Worm (Caenorhabditis elegans) whole organism, midembryonic: Measurements from ENCODE around the gene wht-3.

Source experiments
- T22C8.4 ChIP-seq: fragments of 200-800 bp; sonication (Bioruptor generic); IDR thresholded peaks from 2 replicates; pipeline ENCODE4 v1.3.6; 2022; ENCODE audit warnings: missing genetic modification characterization, missing compliant biosample characterization
- cog-1 ChIP-seq: sonication (generic microtip); optimal IDR thresholded peaks from 2 replicates; lab custom pipeline; 2016; ENCODE audit warnings: missing genetic modification characterization, missing compliant biosample characterization
- flt-1 ChIP-seq: fragments of 200-800 bp; sonication (Bioruptor generic); IDR thresholded peaks from 2 replicates; pipeline ENCODE4 v1.3.6; 2022; ENCODE audit warnings: missing genetic modification characterization, missing compliant biosample characterization
- ref-1 ChIP-seq: fragments of 200-800 bp; sonication (Bioruptor generic); conservative IDR thresholded peaks from 2 replicates; pipeline ENCODE4 v1.3.6; 2022; ENCODE audit warnings: missing genetic modification reagents, missing genetic modification characterization, missing compliant biosample characterization
- tab-1 ChIP-seq: fragments of 200-800 bp; sonication (Bioruptor generic); IDR thresholded peaks from 2 replicates; pipeline ENCODE4 v1.3.6; 2022; ENCODE audit warnings: missing genetic modification characterization, missing compliant biosample characterization
- ztf-23 ChIP-seq: fragments of 200-800 bp; sonication (Bioruptor generic); IDR thresholded peaks from 2 replicates; pipeline ENCODE4 v1.3.6; 2022; ENCODE audit warnings: missing genetic modification reagents, missing genetic modification characterization, missing compliant biosample characterization
- ztf-29 ChIP-seq: fragments of 200-800 bp; sonication (Bioruptor generic); IDR thresholded peaks from 2 replicates; pipeline ENCODE4 v1.3.6; 2022; ENCODE audit warnings: missing genetic modification reagents, missing genetic modification characterization, missing compliant biosample characterization

- TF ChIP-seq ztf-23 (no peak), tab-1 (GFP tag; lab: Robert Waterston, UW) (no peak), cog-1 (no peak), ref-1 (GFP tag; lab: Robert Waterston, UW) (no peak), flt-1 (GFP tag; lab: Robert Waterston, UW) (no peak), ztf-29 (GFP tag; lab: Robert Waterston, UW) (no peak), T22C8.4 (GFP tag; lab: Robert Waterston, UW) (no peak)
Measured at ce11 chrIII:4107227-4107626, 44.2 kb downstream of the wht-3 start.
